Worm (Caenorhabditis elegans) whole organism, L1 larva: Measurements from ENCODE around the gene gex-4.
"Not testable (repeated sequence)": the region's sequence is repeated elsewhere in the genome, so short reads cannot be mapped to it uniquely, and the experiment has no call there.

ENCODE experiments used
- F16B12.6 ChIP-seq: fragments of 150-350 bp; optimal IDR thresholded peaks from 2 replicates; lab custom pipeline; 2014; ENCODE audit warnings: missing biosample characterization, missing genetic modification characterization
- alr-1 ChIP-seq: fragments of 200-800 bp; sonication (Bioruptor generic); optimal IDR thresholded peaks from 2 replicates; lab custom pipeline; 2018; ENCODE audit warnings: borderline replicate concordance, mild to moderate bottlenecking, missing genetic modification characterization, missing compliant biosample characterization
- ces-1 ChIP-seq: fragments of 150-350 bp; optimal IDR thresholded peaks from 2 replicates; lab custom pipeline; 2014; ENCODE audit warnings: missing biosample characterization, missing genetic modification reagents, missing genetic modification characterization
- isw-1 ChIP-seq: fragments of 200-800 bp; sonication (Bioruptor generic); IDR thresholded peaks from 2 replicates; pipeline ENCODE4 v1.3.6; 2022; ENCODE audit warnings: missing genetic modification characterization, missing compliant biosample characterization
- lir-3 ChIP-seq: sonication (generic microtip); optimal IDR thresholded peaks from 2 replicates; lab custom pipeline; 2016; ENCODE audit warnings: mild to moderate bottlenecking, missing genetic modification characterization, moderate library complexity, missing compliant biosample characterization; ENCODE audit not compliant: poor library complexity
- pag-3 ChIP-seq: sonication (generic microtip); optimal IDR thresholded peaks from 2 replicates; lab custom pipeline; 2017; ENCODE audit warnings: missing genetic modification characterization, mild to moderate bottlenecking, missing compliant biosample characterization, antibody characterized with exemption, borderline replicate concordance; ENCODE audit not compliant: insufficient read depth
- snu-23 ChIP-seq: sonication (generic microtip); optimal IDR thresholded peaks from 2 replicates; lab custom pipeline; 2016; ENCODE audit warnings: missing genetic modification characterization, missing compliant biosample characterization
- unc-62 ChIP-seq: fragments of 150-350 bp; optimal IDR thresholded peaks from 2 replicates; lab custom pipeline; 2014; ENCODE audit warnings: missing biosample characterization, missing genetic modification reagents, missing genetic modification characterization
- vab-15 ChIP-seq: sonication (generic microtip); optimal IDR thresholded peaks from 2 replicates; lab custom pipeline; 2017; ENCODE audit warnings: missing genotype, mild to moderate bottlenecking, missing genetic modification characterization, missing compliant biosample characterization

Gene gex-4

ce11 chrIII:12178121-12178520 is 40.3 kb downstream of the gex-4 start (continued):
- TF ChIP-seq alr-1 (tag; lab: Kevin White, UChicago), result no peak
- TF ChIP-seq, all 84 proteins: peak for 15

ce11 chrIII:12177145-12177544 is 41.3 kb downstream of the gex-4 start, which contains the start of gene gly-11:
gly-11 (minus strand) TSS chrIII:12177245.
- not testable (repeated sequence) for TF ChIP-seq unc-62 (GFP tag; lab: Kevin White, UChicago); isw-1; vab-15

- TF ChIP-seq snu-23 (no peak), lir-3 (tag; lab: Kevin White, UChicago) (no peak), isw-1 (no peak), F16B12.6 (no peak), pag-3 (tag; lab: Kevin White, UChicago) (no peak), ces-1 (GFP tag; lab: Kevin White, UChicago) (no peak)
Observed at ce11 chrIII:12167030-12167429, 51.4 kb downstream of the gex-4 start.
